Worm (Caenorhabditis elegans) whole organism, L3 larva: ENCODE measurements around the gene T16G12.9.

Experiments
- R02D3.7 ChIP-seq: fragments of 150-350 bp; optimal IDR thresholded peaks from 2 replicates; lab custom pipeline; 2014; ENCODE audit warnings: missing biosample characterization, missing genetic modification characterization
- ZK546.5 ChIP-seq: sonication (generic microtip); optimal IDR thresholded peaks from 2 replicates; lab custom pipeline; 2017; ENCODE audit warnings: missing biosample characterization, missing genetic modification characterization
- aly-2 ChIP-seq: fragments of 150-350 bp; optimal IDR thresholded peaks from 2 replicates; lab custom pipeline; 2014; ENCODE audit warnings: missing biosample characterization, missing genetic modification characterization
- daf-12 ChIP-seq: fragments of 150-350 bp; optimal IDR thresholded peaks from 2 replicates; lab custom pipeline; 2014; ENCODE audit warnings: missing biosample characterization, missing genetic modification reagents, missing genetic modification characterization
- elt-1 ChIP-seq: fragments of 150-350 bp; optimal IDR thresholded peaks from 2 replicates; lab custom pipeline; 2014; ENCODE audit warnings: missing biosample characterization, missing genetic modification characterization
- hmg-11 ChIP-seq: sonication (generic microtip); optimal IDR thresholded peaks from 2 replicates; lab custom pipeline; 2016; ENCODE audit warnings: missing genetic modification characterization, missing compliant biosample characterization
- nfya-1 ChIP-seq: sonication (generic microtip); optimal IDR thresholded peaks from 2 replicates; lab custom pipeline; 2017; ENCODE audit warnings: missing genetic modification characterization, mild to moderate bottlenecking, missing compliant biosample characterization, antibody characterized with exemption, moderate library complexity; ENCODE audit not compliant: insufficient read depth
- nhr-11 ChIP-seq: fragments of 150-350 bp; optimal IDR thresholded peaks from 2 replicates; lab custom pipeline; 2014; ENCODE audit warnings: missing biosample characterization, missing genetic modification characterization
- nhr-28 ChIP-seq: fragments of 150-350 bp; optimal IDR thresholded peaks from 2 replicates; lab custom pipeline; 2014; ENCODE audit warnings: missing biosample characterization, missing genetic modification characterization
- skn-1 ChIP-seq: fragments of 150-350 bp; optimal IDR thresholded peaks from 2 replicates; lab custom pipeline; 2014; ENCODE audit warnings: missing biosample characterization, missing genetic modification characterization
- snpc-4 ChIP-seq: fragments of 150-350 bp; optimal IDR thresholded peaks from 2 replicates; lab custom pipeline; 2014; ENCODE audit warnings: missing biosample characterization, missing genetic modification characterization
- tbx-2 ChIP-seq: sonication (generic microtip); optimal IDR thresholded peaks from 2 replicates; lab custom pipeline; 2016; ENCODE audit warnings: mild to moderate bottlenecking, missing genetic modification characterization, missing compliant biosample characterization
- unc-39 ChIP-seq: sonication (generic microtip); optimal IDR thresholded peaks from 4 replicates; lab custom pipeline; 2017; ENCODE audit warnings: missing biosample characterization, missing genetic modification characterization

- no peak for TF ChIP-seq aly-2 (tag; lab: Kevin White, UChicago)
- TF ChIP-seq daf-12 = no peak
- TF ChIP-seq snpc-4 (tag; lab: Kevin White, UChicago) = no peak
- TF ChIP-seq skn-1 = no peak
- TF ChIP-seq nhr-11 (tag; lab: Kevin White, UChicago) = no peak
- TF ChIP-seq hmg-11 (tag; lab: Kevin White, UChicago) = no peak
- no peak for TF ChIP-seq elt-1 (tag; lab: Kevin White, UChicago)
- TF ChIP-seq tbx-2 = no peak
- TF ChIP-seq nhr-28 (tag; lab: Kevin White, UChicago) = no peak
- no peak for TF ChIP-seq unc-39 (tag; lab: Kevin White, UChicago)
- no peak for TF ChIP-seq R02D3.7 (tag; lab: Kevin White, UChicago)
- TF ChIP-seq nfya-1 (tag; lab: Kevin White, UChicago) = no peak
- TF ChIP-seq ZK546.5 (tag; lab: Kevin White, UChicago) = no peak
Observed at ce11 chrIII:10085103-10085502, 7.1 kb upstream of the T16G12.9 start, which contains the start of gene T16H12.13.
